Fruit fly (Drosophila melanogaster) whole organism, embryonic: Measurements from ENCODE around the gene CAH1.

Experiments
- Antp ChIP-seq: fragments of 200-800 bp; sonication (Bioruptor generic); optimal IDR thresholded peaks from 3 replicates; lab custom pipeline; 2016; ENCODE audit warnings: missing biosample characterization, missing genetic modification characterization
- Atf6 ChIP-seq: fragments of 200-800 bp; sonication (Bioruptor generic); IDR thresholded peaks from 2 replicates; pipeline ENCODE4 v1.3.6; 2022; ENCODE audit warnings: missing biosample characterization, missing genetic modification characterization
- BEAF-32 ChIP-seq: fragments of 200-800 bp; sonication (Bioruptor generic); optimal IDR thresholded peaks from 3 replicates; lab custom pipeline; 2017; ENCODE audit warnings: missing biosample characterization, missing genetic modification characterization, mild to moderate bottlenecking, moderate library complexity, missing genetic modification reagents
- BtbVII ChIP-seq: fragments of 200-800 bp; sonication (Bioruptor generic); optimal IDR thresholded peaks from 3 replicates; lab custom pipeline; 2017; ENCODE audit warnings: missing biosample characterization, mild to moderate bottlenecking, missing genetic modification characterization
- CG11456 ChIP-seq: fragments of 200-800 bp; sonication (Bioruptor generic); IDR thresholded peaks from 3 replicates; pipeline ENCODE4 v1.3.6; 2022; ENCODE audit warnings: missing biosample characterization, missing genetic modification characterization
- CG15269 ChIP-seq: fragments of 200-800 bp; sonication (Bioruptor generic); optimal IDR thresholded peaks from 2 replicates; lab custom pipeline; 2018; ENCODE audit warnings: missing biosample characterization, mild to moderate bottlenecking, missing genetic modification characterization, moderate library complexity
- CG1529 ChIP-seq: fragments of 200-800 bp; sonication (Bioruptor generic); optimal IDR thresholded peaks from 3 replicates; lab custom pipeline; 2018; ENCODE audit warnings: missing biosample characterization, missing genetic modification characterization
- CG17361 ChIP-seq: fragments of 200-800 bp; sonication (Bioruptor generic); IDR thresholded peaks from 3 replicates; pipeline ENCODE4 v1.3.6; 2022; ENCODE audit warnings: missing biosample characterization, missing genetic modification characterization
- CG18476 ChIP-seq: fragments of 200-800 bp; sonication (Bioruptor generic); optimal IDR thresholded peaks from 2 replicates; lab custom pipeline; 2016; ENCODE audit warnings: missing biosample characterization, mild to moderate bottlenecking, missing genetic modification characterization
- CG2129 ChIP-seq: fragments of 200-800 bp; sonication (Bioruptor generic); IDR thresholded peaks from 2 replicates; pipeline ENCODE4 v1.3.6; 2022; ENCODE audit warnings: missing biosample characterization, missing genetic modification characterization; ENCODE audit not compliant: partially characterized antibody
- CG2199 ChIP-seq: fragments of 200-800 bp; sonication (Bioruptor generic); IDR thresholded peaks from 3 replicates; pipeline ENCODE4 v1.3.6; 2022; ENCODE audit warnings: missing biosample characterization, missing genetic modification characterization
- CG2712 ChIP-seq: fragments of 200-800 bp; optimal IDR thresholded peaks from 3 replicates; lab custom pipeline; 2019; ENCODE audit warnings: missing biosample characterization, mild to moderate bottlenecking, missing genetic modification characterization, moderate library complexity
- CG3065 ChIP-seq: fragments of 200-800 bp; sonication (Bioruptor generic); optimal IDR thresholded peaks from 2 replicates; lab custom pipeline; 2016; ENCODE audit warnings: missing biosample characterization, missing genetic modification characterization
- CG4282 ChIP-seq: fragments of 200-800 bp; sonication (Bioruptor generic); optimal IDR thresholded peaks from 2 replicates; lab custom pipeline; 2016; ENCODE audit warnings: missing biosample characterization, missing genetic modification characterization
- CG4424 ChIP-seq: fragments of 200-800 bp; sonication (Bioruptor generic); optimal IDR thresholded peaks from 3 replicates; lab custom pipeline; 2016; ENCODE audit warnings: missing biosample characterization, missing genetic modification characterization
- CG6254 ChIP-seq: fragments of 200-800 bp; sonication (Bioruptor generic); optimal IDR thresholded peaks from 3 replicates; lab custom pipeline; 2017; ENCODE audit warnings: mild to moderate bottlenecking, missing biosample characterization, missing genetic modification reagents, missing genetic modification characterization
- CG6272 ChIP-seq: fragments of 200-800 bp; sonication (Bioruptor generic); IDR thresholded peaks from 2 replicates; pipeline ENCODE4 v1.3.6; 2022; ENCODE audit warnings: missing biosample characterization, missing genetic modification characterization
- CG8924 ChIP-seq: fragments of 200-800 bp; optimal IDR thresholded peaks from 3 replicates; lab custom pipeline; 2019; ENCODE audit warnings: missing biosample characterization, mild to moderate bottlenecking, missing genetic modification characterization, moderate library complexity
- CG9797 ChIP-seq: fragments of 200-800 bp; sonication (Bioruptor generic); optimal IDR thresholded peaks from 3 replicates; lab custom pipeline; 2018; ENCODE audit warnings: missing biosample characterization, mild to moderate bottlenecking, missing genetic modification characterization
- CrebB ChIP-seq: fragments of 200-800 bp; sonication (Bioruptor generic); optimal IDR thresholded peaks from 3 replicates; lab custom pipeline; 2018; ENCODE audit warnings: missing biosample characterization, mild to moderate bottlenecking, missing genetic modification characterization
- Dip3 ChIP-seq: fragments of 200-800 bp; sonication (Bioruptor generic); optimal IDR thresholded peaks from 3 replicates; lab custom pipeline; 2016; ENCODE audit warnings: missing biosample characterization, missing genetic modification characterization
- Doc3 ChIP-seq: fragments of 200-800 bp; sonication (Bioruptor generic); IDR thresholded peaks from 3 replicates; pipeline ENCODE4 v1.3.6; 2022; ENCODE audit warnings: missing biosample characterization, missing genetic modification characterization; ENCODE audit not compliant: partially characterized antibody
- Dp ChIP-seq: fragments of 200-800 bp; sonication (Bioruptor generic); optimal IDR thresholded peaks from 2 replicates; lab custom pipeline; 2018; ENCODE audit warnings: missing biosample characterization, mild to moderate bottlenecking, missing genetic modification characterization, moderate library complexity
- Fer1 ChIP-seq: fragments of 200-800 bp; sonication (Bioruptor generic); optimal IDR thresholded peaks from 2 replicates; lab custom pipeline; 2017; ENCODE audit warnings: missing biosample characterization, mild to moderate bottlenecking, missing genetic modification characterization
- HLH3B ChIP-seq: fragments of 200-800 bp; sonication (Bioruptor generic); IDR thresholded peaks from 2 replicates; pipeline ENCODE4 v1.3.6; 2022; ENCODE audit warnings: missing biosample characterization, missing genetic modification characterization
- HLH4C ChIP-seq: fragments of 200-800 bp; sonication (Bioruptor generic); IDR thresholded peaks from 3 replicates; pipeline ENCODE4 v1.3.6; 2022; ENCODE audit warnings: missing biosample characterization, missing genetic modification characterization; ENCODE audit not compliant: partially characterized antibody
- Hey ChIP-seq: fragments of 200-800 bp; sonication (Bioruptor generic); optimal IDR thresholded peaks from 3 replicates; lab custom pipeline; 2018; ENCODE audit warnings: missing biosample characterization, mild to moderate bottlenecking, missing genetic modification characterization
- Hmx ChIP-seq: fragments of 200-800 bp; sonication (Bioruptor generic); optimal IDR thresholded peaks from 2 replicates; lab custom pipeline; 2016; ENCODE audit warnings: missing biosample characterization, missing genetic modification characterization
- Med ChIP-seq: fragments of 200-800 bp; sonication (Bioruptor generic); peaks from one replicate; lab custom pipeline; 2016; ENCODE audit warnings: missing biosample characterization, missing genetic modification characterization, mild to moderate bottlenecking, inconsistent platforms, moderate library complexity
- Meics ChIP-seq: fragments of 200-800 bp; sonication (Bioruptor generic); optimal IDR thresholded peaks from 2 replicates; lab custom pipeline; 2017; ENCODE audit warnings: missing biosample characterization, mild to moderate bottlenecking, missing genetic modification characterization
- Myb ChIP-seq: fragments of 200-800 bp; sonication (Bioruptor generic); optimal IDR thresholded peaks from 2 replicates; lab custom pipeline; 2016; ENCODE audit warnings: missing biosample characterization, missing genetic modification characterization
- Side ChIP-seq: fragments of 200-800 bp; sonication (Bioruptor generic); optimal IDR thresholded peaks from 2 replicates; lab custom pipeline; 2016; ENCODE audit warnings: missing biosample characterization, missing genetic modification characterization
- Sry-δ ChIP-seq: fragments of 200-800 bp; sonication (Bioruptor generic); optimal IDR thresholded peaks from 2 replicates; lab custom pipeline; 2016; ENCODE audit warnings: missing biosample characterization, missing genetic modification characterization
- ac ChIP-seq: fragments of 200-800 bp; sonication (Bioruptor generic); optimal IDR thresholded peaks from 3 replicates; lab custom pipeline; 2017; ENCODE audit warnings: missing biosample characterization, mild to moderate bottlenecking, missing genetic modification characterization
- ara ChIP-seq: fragments of 200-800 bp; sonication (Bioruptor generic); IDR thresholded peaks from 2 replicates; pipeline ENCODE4 v1.3.6; 2022; ENCODE audit warnings: missing biosample characterization, missing genetic modification characterization
- ato ChIP-seq: fragments of 200-800 bp; sonication (Bioruptor generic); IDR thresholded peaks from 2 replicates; pipeline ENCODE4 v1.3.6; 2022; ENCODE audit warnings: missing biosample characterization, missing genetic modification characterization; ENCODE audit not compliant: partially characterized antibody
- bab2 ChIP-seq: fragments of 200-800 bp; sonication (Bioruptor generic); optimal IDR thresholded peaks from 2 replicates; lab custom pipeline; 2016; ENCODE audit warnings: missing biosample characterization, missing genetic modification characterization
- chinmo ChIP-seq: fragments of 200-800 bp; sonication (Bioruptor generic); IDR thresholded peaks from 4 replicates; pipeline ENCODE4 v1.3.6; 2022; ENCODE audit warnings: missing biosample characterization, missing genetic modification characterization; ENCODE audit not compliant: partially characterized antibody
- dan ChIP-seq: fragments of 200-800 bp; sonication (Bioruptor generic); IDR thresholded peaks from 2 replicates; pipeline ENCODE4 v1.3.6; 2022; ENCODE audit warnings: missing biosample characterization, missing genetic modification characterization
- fru ChIP-seq: fragments of >200 bp; optimal IDR thresholded peaks from 2 replicates; lab custom pipeline; 2017
- fu2 ChIP-seq: fragments of 200-800 bp; sonication (Bioruptor generic); optimal IDR thresholded peaks from 2 replicates; lab custom pipeline; 2016; ENCODE audit warnings: missing biosample characterization, missing genetic modification characterization
- gt ChIP-seq: fragments of 200-800 bp; sonication (Bioruptor generic); IDR thresholded peaks from 2 replicates; pipeline ENCODE4 v1.3.6; 2022; ENCODE audit warnings: missing biosample characterization, missing genetic modification characterization
- jigr1 ChIP-seq: fragments of 200-800 bp; sonication (Bioruptor generic); IDR thresholded peaks from 3 replicates; pipeline ENCODE4 v1.3.6; 2022; ENCODE audit warnings: missing biosample characterization, missing genetic modification characterization
- kay ChIP-seq: fragments of 200-800 bp; sonication (Bioruptor generic); optimal IDR thresholded peaks from 2 replicates; lab custom pipeline; 2016; ENCODE audit warnings: missing biosample characterization, missing genetic modification characterization
- pan ChIP-seq, 4 experiments: fragments of >200 bp in 3 of 4; fragments of 200-800 bp in 1 of 4; sonication (Bioruptor generic) in 1 of 4; optimal IDR thresholded peaks in 3 of 4; IDR thresholded peaks in 1 of 4; 2 replicates each; pipeline versions ENCODE4 v1.3.6 to Lab custom; 2017 to 2022; ENCODE audit warnings: missing biosample characterization in 2 of 4, missing genetic modification characterization in 2 of 4, mixed read lengths in 1 of 4
- pnt ChIP-seq: fragments of 200-800 bp; sonication (Bioruptor generic); optimal IDR thresholded peaks from 3 replicates; lab custom pipeline; 2016; ENCODE audit warnings: missing biosample characterization, missing genetic modification characterization
- ranshi ChIP-seq: fragments of 200-800 bp; sonication (Bioruptor generic); IDR thresholded peaks from 2 replicates; pipeline ENCODE4 v1.3.6; 2022; ENCODE audit warnings: missing biosample characterization, missing genetic modification characterization
- repo ChIP-seq: fragments of 200-800 bp; sonication (Bioruptor generic); optimal IDR thresholded peaks from 2 replicates; lab custom pipeline; 2016; ENCODE audit warnings: missing biosample characterization, missing genetic modification characterization
- sd ChIP-seq: fragments of 200-800 bp; sonication (Bioruptor generic); optimal IDR thresholded peaks from 3 replicates; lab custom pipeline; 2018; ENCODE audit warnings: missing biosample characterization, mild to moderate bottlenecking, missing genetic modification characterization, moderate library complexity
- sens-2 ChIP-seq: fragments of 200-800 bp; sonication (Bioruptor generic); IDR thresholded peaks from 2 replicates; pipeline ENCODE4 v1.3.6; 2022; ENCODE audit warnings: missing biosample characterization, missing genetic modification characterization
- sisA ChIP-seq: fragments of 200-800 bp; sonication (Bioruptor generic); IDR thresholded peaks from 2 replicates; pipeline ENCODE4 v1.3.6; 2022; ENCODE audit warnings: missing biosample characterization, missing genetic modification characterization
- toy ChIP-seq: fragments of 200-800 bp; sonication (Bioruptor generic); IDR thresholded peaks from 2 replicates; pipeline ENCODE4 v1.3.6; 2022; ENCODE audit warnings: missing biosample characterization, missing genetic modification characterization

The CAH1 gene

DNA sequence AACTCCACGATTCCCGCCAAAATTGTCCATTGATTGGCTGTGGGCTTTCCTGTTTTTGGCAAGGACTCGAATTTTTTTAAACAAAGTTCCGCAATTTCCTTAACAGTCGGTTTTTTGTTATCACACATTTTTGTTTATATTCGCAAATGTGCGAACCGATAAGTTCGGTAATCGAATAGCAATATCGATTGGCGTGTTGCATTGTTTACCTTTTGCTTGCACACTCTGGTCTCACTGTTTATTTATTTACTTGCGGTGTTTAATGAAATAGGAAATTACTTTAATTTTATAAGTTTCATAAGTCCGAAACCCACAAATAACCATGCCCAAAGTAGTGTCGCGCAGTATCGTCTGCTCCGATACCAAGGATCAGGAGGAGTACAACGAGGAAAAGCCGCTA is 7.9 kb downstream of the CAH1 start, which contains the start of the genes Adat1 and CG16865 (continued):
- no peak for TF ChIP-seq Hmx (GFP tag; lab: Kevin White, UChicago)
- TF ChIP-seq fu2, result no peak
- no peak for TF ChIP-seq fru (lab: Kevin White, UChicago)
- no peak for TF ChIP-seq CG2129 (GFP tag; lab: Robert Waterston, UW)
- TF ChIP-seq Meics (GFP tag; lab: Kevin White, UChicago), result no peak
- TF ChIP-seq jigr1 (GFP tag; lab: Robert Waterston, UW), result no peak
- no peak for TF ChIP-seq CG11456 (GFP tag; lab: Robert Waterston, UW)
- no peak for TF ChIP-seq kay (GFP tag; lab: Kevin White, UChicago)
- TF ChIP-seq HLH3B (GFP tag; lab: Robert Waterston, UW), result no peak
- no peak for TF ChIP-seq CG2712 (tag; lab: Kevin White, UChicago)
- TF ChIP-seq Dip3, result no peak
- TF ChIP-seq CrebB (tag; lab: Kevin White, UChicago), result no peak
- TF ChIP-seq CG4424, result no peak
- peak; percentile 76 for TF ChIP-seq CG9797 (GFP tag; lab: Kevin White, UChicago)
- TF ChIP-seq Med (GFP tag; lab: Kevin White, UChicago), result peak; percentile 67
- TF ChIP-seq ato (GFP tag; lab: Robert Waterston, UW), result peak; percentile 61; the same call in 1 of the 2 replicates
- TF ChIP-seq BEAF-32 (GFP tag; lab: Kevin White, UChicago), result peak; percentile 53
- no peak for TF ChIP-seq sens-2
- no peak for TF ChIP-seq CG15269 (tag; lab: Kevin White, UChicago)
- no peak for TF ChIP-seq dan
- no peak for TF ChIP-seq CG8924
- no peak for TF ChIP-seq ara (GFP tag; lab: Robert Waterston, UW)
- no peak for TF ChIP-seq Hey (tag; lab: Kevin White, UChicago)
- peak; percentile 21 for TF ChIP-seq Fer1 (GFP tag; lab: Kevin White, UChicago)
- no peak for TF ChIP-seq CG1529 (GFP tag; lab: Kevin White, UChicago)
- TF ChIP-seq Antp (GFP tag; lab: Kevin White, UChicago), result no peak
- TF ChIP-seq Atf6, result no peak
- TF ChIP-seq gt, result no peak
- no peak for TF ChIP-seq ac (GFP tag; lab: Kevin White, UChicago)
- TF ChIP-seq CG17361 (GFP tag; lab: Robert Waterston, UW), result no peak
- 0 out of 4 replicates have a peak, but pooled peaks have one; percentile 66 for TF ChIP-seq chinmo (GFP tag; lab: Robert Waterston, UW)
- TF ChIP-seq sisA (GFP tag; lab: Robert Waterston, UW), result no peak
- TF ChIP-seq Myb, result peak; percentile 26
- no peak for TF ChIP-seq CG3065 (GFP tag; lab: Kevin White, UChicago)
- peak; percentile 43 for TF ChIP-seq Sry-δ (GFP tag; lab: Kevin White, UChicago)
- TF ChIP-seq CG6272, result no peak
- TF ChIP-seq CG4282 (GFP tag; lab: Kevin White, UChicago), result no peak
- no peak for TF ChIP-seq CG6254 (GFP tag; lab: Kevin White, UChicago)
- no peak for TF ChIP-seq CG18476 (GFP tag; lab: Kevin White, UChicago)
- TF ChIP-seq pan (optimal IDR thresholded peaks at IDR 0.05; lab: Kevin White, UChicago), result no peak
- no peak for TF ChIP-seq pan (GFP tag; optimal IDR thresholded peaks at IDR 0.05 in 1 of 2, IDR thresholded peaks at IDR 0.05 in 1 of 2)
- no peak for TF ChIP-seq CG2199 (GFP tag; lab: Robert Waterston, UW)
- peak; percentile 38; the same call in 1 of the 3 replicates for TF ChIP-seq HLH4C (GFP tag; lab: Robert Waterston, UW)
- TF ChIP-seq Doc3 (GFP tag; lab: Robert Waterston, UW), result 0 out of 3 replicates have a peak, but pooled peaks have one; percentile 28
- TF ChIP-seq Dp (GFP tag; lab: Kevin White, UChicago), result peak; percentile 32
- no peak for TF ChIP-seq Side (GFP tag; lab: Kevin White, UChicago)
- no peak for TF ChIP-seq pnt (GFP tag; lab: Kevin White, UChicago)
- no peak for TF ChIP-seq repo (GFP tag; lab: Kevin White, UChicago)
- no peak for TF ChIP-seq sd (tag; lab: Kevin White, UChicago)
- no peak for TF ChIP-seq BtbVII
- TF ChIP-seq toy, result no peak
- no peak for TF ChIP-seq bab2 (GFP tag; lab: Kevin White, UChicago)
- TF ChIP-seq ranshi (GFP tag; lab: Robert Waterston, UW), result no peak
